Fruit fly (Drosophila melanogaster): Measurements from ENCODE around the gene CG5131.

The CG5131 gene

dm6 chr2L:17477710-17478109 is 6.6 kb upstream of the CG5131 start, which contains the start of gene cass:
Gene cass, minus strand, starts transcription at chr2L:17477888.
- TF ChIP-seq Smox (GFP tag; optimal IDR thresholded peaks at IDR 0.05) (no peak), fd85E (GFP tag; optimal IDR thresholded peaks at IDR 0.05) (no peak), Sox14 (GFP tag; optimal IDR thresholded peaks at IDR 0.05) (peak; percentile 2), Sox15 (GFP tag; optimal IDR thresholded peaks at IDR 0.05) (no peak), CG8119 (GFP tag; IDR thresholded peaks at IDR 0.05) (no peak), dsx (GFP tag; optimal IDR thresholded peaks at IDR 0.05; ENCODE audit: poor library complexity, severe bottlenecking) (peak; percentile 10), Eip78C (GFP tag) (peak; percentile 74), esn (GFP tag; optimal IDR thresholded peaks at IDR 0.05) (peak; percentile 36), svp (GFP tag) (peak; percentile 19), Hr39 (GFP tag; optimal IDR thresholded peaks at IDR 0.05) (no peak), CG7368 (GFP tag; optimal IDR thresholded peaks at IDR 0.05) (no peak)

dm6 chr2L:17480943-17481580 is 3.2 kb upstream of the CG5131 start, which contains the start of the genes fws and Lamtor3:
Gene fws, minus strand, starts transcription at chr2L:17481029.
Gene Lamtor3, plus strand, starts transcription at chr2L:17481231.
- TF ChIP-seq Hr4 (GFP tag; optimal IDR thresholded peaks at IDR 0.05) = peak; percentile 98
- TF ChIP-seq CG11294 (GFP tag; IDR thresholded peaks at IDR 0.05) = peak; percentile 99
- TF ChIP-seq esn (GFP tag; optimal IDR thresholded peaks at IDR 0.05) = peak; percentile 99
- TF ChIP-seq CG6276 (GFP tag; optimal IDR thresholded peaks at IDR 0.05) = peak; percentile 99
- peak; percentile 100 for TF ChIP-seq CG10631 (GFP tag; optimal IDR thresholded peaks at IDR 0.05)
- peak; percentile 95 for TF ChIP-seq vri (GFP tag; optimal IDR thresholded peaks at IDR 0.05)
- TF ChIP-seq CG11902 (GFP tag; optimal IDR thresholded peaks at IDR 0.05) = peak; percentile 98
- peak; percentile 96 for TF ChIP-seq CG6854 (GFP tag; optimal IDR thresholded peaks at IDR 0.05)
- TF ChIP-seq CG34406 (GFP tag; optimal IDR thresholded peaks at IDR 0.05) = peak; percentile 99
- TF ChIP-seq Eip93F (GFP tag; optimal IDR thresholded peaks at IDR 0.05) = peak; percentile 89
- TF ChIP-seq Hr39 (GFP tag; optimal IDR thresholded peaks at IDR 0.05) = peak; percentile 96
- peak; percentile 93 for TF ChIP-seq fd85E (GFP tag; optimal IDR thresholded peaks at IDR 0.05)
- peak; percentile 92 for TF ChIP-seq Ets21C (GFP tag; optimal IDR thresholded peaks at IDR 0.05)
- peak; percentile 94 for TF ChIP-seq Blimp-1 (GFP tag; optimal IDR thresholded peaks at IDR 0.05)
- TF ChIP-seq lz (GFP tag; optimal IDR thresholded peaks at IDR 0.05) = peak; percentile 98
- peak; percentile 100 for TF ChIP-seq CG6163 (GFP tag; IDR thresholded peaks at IDR 0.05)
- TF ChIP-seq Lpt (GFP tag; optimal IDR thresholded peaks at IDR 0.05) = peak; percentile 99
- TF ChIP-seq pdm3 (GFP tag; optimal IDR thresholded peaks at IDR 0.05) = peak; percentile 97
- TF ChIP-seq CG1621 (tag; optimal IDR thresholded peaks at IDR 0.05) = peak; percentile 97
- TF ChIP-seq CG15336 (GFP tag; IDR thresholded peaks at IDR 0.05) = peak; percentile 99
- peak; percentile 98 for TF ChIP-seq CG11762 (GFP tag; optimal IDR thresholded peaks at IDR 0.05; ENCODE audit: insufficient read depth)
- peak; percentile 99 for TF ChIP-seq CG10669 (GFP tag; optimal IDR thresholded peaks at IDR 0.05)
- peak; percentile 98 for TF ChIP-seq CG7368 (GFP tag; optimal IDR thresholded peaks at IDR 0.05)
- peak; percentile 99 for TF ChIP-seq CG8632 (GFP tag; optimal IDR thresholded peaks at IDR 0.05)
- peak; percentile 98 for TF ChIP-seq Met (GFP tag; optimal IDR thresholded peaks at IDR 0.05)
- peak; percentile 94 for TF ChIP-seq Eip75B (GFP tag; optimal IDR thresholded peaks at IDR 0.05)
- TF ChIP-seq achi (GFP tag; optimal IDR thresholded peaks at IDR 0.05) = peak; percentile 99
- TF ChIP-seq dac (GFP tag; optimal IDR thresholded peaks at IDR 0.05) = peak; percentile 99
- peak; percentile 98 for TF ChIP-seq Sox14 (GFP tag; optimal IDR thresholded peaks at IDR 0.05)
- peak; percentile 98 for TF ChIP-seq CG6792 (GFP tag; optimal IDR thresholded peaks at IDR 0.05)
- peak; percentile 96 for TF ChIP-seq fd59A (GFP tag; optimal IDR thresholded peaks at IDR 0.05)
- peak; percentile 94 to 98 for TF ChIP-seq salr (GFP tag; optimal IDR thresholded peaks at IDR 0.05)
- TF ChIP-seq Sox102F (GFP tag; optimal IDR thresholded peaks at IDR 0.05) = peak; percentile 98
- TF ChIP-seq CG8319 (GFP tag; optimal IDR thresholded peaks at IDR 0.05) = peak; percentile 98
- peak; percentile 96 for TF ChIP-seq cyc (GFP tag; optimal IDR thresholded peaks at IDR 0.05)
- TF ChIP-seq CG3032 (tag; optimal IDR thresholded peaks at IDR 0.05) = peak; percentile 99
- peak; percentile 95 for TF ChIP-seq fkh (GFP tag; optimal IDR thresholded peaks at IDR 0.05)
- TF ChIP-seq CG3919 (GFP tag; optimal IDR thresholded peaks at IDR 0.05) = peak; percentile 99
- TF ChIP-seq Ets96B (tag; optimal IDR thresholded peaks at IDR 0.05) = peak; percentile 99
- peak; percentile 96 for TF ChIP-seq Smox (GFP tag; optimal IDR thresholded peaks at IDR 0.05)
- peak; percentile 99 for TF ChIP-seq Eip78C (GFP tag)
- peak; percentile 37 for TF ChIP-seq Hr38 (GFP tag; optimal IDR thresholded peaks at IDR 0.05)
- peak; percentile 99 for TF ChIP-seq OdsH (GFP tag; optimal IDR thresholded peaks at IDR 0.05)
- TF ChIP-seq topi (GFP tag; optimal IDR thresholded peaks at IDR 0.05) = peak; percentile 98

Measured in whole organism, prepupa.